Worm (Caenorhabditis elegans) whole organism, L1 larva: Measurements from ENCODE around the gene Y51H4A.8.

ENCODE experiments used
- aha-1 ChIP-seq: fragments of 150-350 bp; optimal IDR thresholded peaks from 2 replicates; lab custom pipeline; 2014; ENCODE audit warnings: missing biosample characterization, missing genetic modification characterization
- egl-27 ChIP-seq, 2 experiments: fragments of 150-350 bp in 1 of 2; sonication (generic microtip); optimal IDR thresholded peaks; 3 replicates each; lab custom pipeline; 2017 to 2018; ENCODE audit warnings: missing biosample characterization in 2 of 2, missing genetic modification characterization in 2 of 2, missing genetic modification reagents in 2 of 2
- elt-3 ChIP-seq, 6 experiments: fragments of 150-350 bp in 1 of 6; sonication (generic microtip); optimal IDR thresholded peaks; 2 replicates each; lab custom pipeline; 2017 to 2018; ENCODE audit warnings: missing biosample characterization in 6 of 6, missing genetic modification characterization in 6 of 6, inconsistent platforms in 1 of 6
- jun-1 ChIP-seq: fragments of 150-350 bp; optimal IDR thresholded peaks from 2 replicates; lab custom pipeline; 2014; ENCODE audit warnings: missing biosample characterization, missing genetic modification reagents, missing genetic modification characterization
- nhr-237 ChIP-seq: fragments of 150-350 bp; optimal IDR thresholded peaks from 2 replicates; lab custom pipeline; 2014; ENCODE audit warnings: missing biosample characterization, missing genetic modification characterization
- pag-3 ChIP-seq: sonication (generic microtip); optimal IDR thresholded peaks from 2 replicates; lab custom pipeline; 2017; ENCODE audit warnings: missing genetic modification characterization, mild to moderate bottlenecking, missing compliant biosample characterization, antibody characterized with exemption, borderline replicate concordance; ENCODE audit not compliant: insufficient read depth
- pax-3 ChIP-seq: fragments of 200-800 bp; sonication (Bioruptor generic); optimal IDR thresholded peaks from 2 replicates; lab custom pipeline; 2018; ENCODE audit warnings: mild to moderate bottlenecking, missing genetic modification characterization, moderate library complexity, missing compliant biosample characterization
- pqm-1 ChIP-seq: sonication (generic microtip); optimal IDR thresholded peaks from 3 replicates; lab custom pipeline; 2017; ENCODE audit warnings: missing biosample characterization, missing genetic modification characterization
- skn-1 ChIP-seq: fragments of 150-350 bp; optimal IDR thresholded peaks from 2 replicates; lab custom pipeline; 2014; ENCODE audit warnings: missing biosample characterization, missing genetic modification characterization
- swsn-7 ChIP-seq: sonication (generic microtip); optimal IDR thresholded peaks from 2 replicates; lab custom pipeline; 2016; ENCODE audit warnings: missing genetic modification characterization, missing compliant biosample characterization
- unc-62 ChIP-seq: fragments of 150-350 bp; optimal IDR thresholded peaks from 2 replicates; lab custom pipeline; 2014; ENCODE audit warnings: missing biosample characterization, missing genetic modification reagents, missing genetic modification characterization
- ztf-11 ChIP-seq, 2 experiments: sonication (generic microtip); optimal IDR thresholded peaks; 2 replicates each; lab custom pipeline; 2016 to 2017; ENCODE audit warnings: missing genetic modification characterization in 2 of 2, missing biosample characterization in 1 of 2, missing compliant biosample characterization in 1 of 2

DNA sequence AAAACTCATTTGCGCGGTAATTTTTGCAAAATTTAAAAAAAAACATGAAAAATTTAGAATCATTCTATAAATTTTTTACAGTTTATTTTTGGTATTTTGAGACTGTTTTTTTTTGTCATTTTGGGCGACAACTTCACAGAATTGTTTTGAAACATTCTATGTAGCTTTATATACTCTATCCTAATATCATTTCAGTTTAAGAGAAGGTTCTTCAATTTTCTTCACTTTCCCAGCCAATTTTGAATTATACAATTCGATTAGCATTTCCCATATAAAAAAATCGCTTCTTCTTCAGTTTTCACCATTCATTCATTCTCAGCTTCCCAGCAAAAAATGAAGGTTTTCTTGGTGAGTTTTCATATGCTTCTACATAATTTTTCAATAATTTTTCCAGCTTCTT, 49.3 kb upstream of the Y51H4A.8 start, which contains the start of gene fipr-28:
- TF ChIP-seq pqm-1 = no peak
- TF ChIP-seq skn-1 (tag; lab: Kevin White, UChicago) = no peak
- TF ChIP-seq jun-1 (tag; lab: Kevin White, UChicago) = no peak
- TF ChIP-seq pag-3 (tag; lab: Kevin White, UChicago) = no peak
- TF ChIP-seq swsn-7 (tag; lab: Kevin White, UChicago) = no peak
- no peak for TF ChIP-seq nhr-237 (tag; lab: Kevin White, UChicago)
- no peak for TF ChIP-seq aha-1 (tag; lab: Kevin White, UChicago)
- TF ChIP-seq pax-3 = no peak
- no peak for TF ChIP-seq egl-27 (tag; optimal IDR thresholded peaks at IDR 0.05; lab: Kevin White, UChicago)
- no peak for TF ChIP-seq ztf-11 (tag; optimal IDR thresholded peaks at IDR 0.05; lab: Kevin White, UChicago)
- TF ChIP-seq elt-3 (tag; optimal IDR thresholded peaks at IDR 0.05; lab: Kevin White, UChicago) = no peak
- no peak for TF ChIP-seq unc-62 (GFP tag; lab: Kevin White, UChicago)
